Fruit fly (Drosophila melanogaster) S2 (cell line): ENCODE results near the gene CG5921.

Experiments
- CG8478 ChIP-seq: fragments of >200 bp; optimal IDR thresholded peaks from 2 replicates; lab custom pipeline; 2018
- CTCF ChIP-seq, 2 experiments: fragments of >200 bp; optimal IDR thresholded peaks; 2 replicates each; lab custom pipeline; 2018

CG5921 gene

dm6 chrX:6075586-6075985, 25.0 kb downstream of the CG5921 start:
- TF ChIP-seq CG8478 (no peak), CTCF (optimal IDR thresholded peaks at IDR 0.05; lab: Kevin White, UChicago) (no peak)

- TF ChIP-seq CG8478 (no peak), CTCF (optimal IDR thresholded peaks at IDR 0.05; lab: Kevin White, UChicago) (no peak)
Observed at dm6 chrX:6077043-6077547, 26.5 kb downstream of the CG5921 start.

dm6 chrX:6077686-6078085, 27.1 kb downstream of the CG5921 start, which contains the start of gene CG4666:
TSS of gene CG4666 (minus strand) at chrX:6077786.
- TF ChIP-seq CTCF (optimal IDR thresholded peaks at IDR 0.05; lab: Kevin White, UChicago) (no peak), CG8478 (no peak)

dm6 chrX:6081296-6081695, 30.7 kb downstream of the CG5921 start, which contains the start of gene CG4660:
TSS of gene CG4660 (minus strand) at chrX:6081372.
- TF ChIP-seq CTCF (optimal IDR thresholded peaks at IDR 0.05; lab: Kevin White, UChicago) (no peak), CG8478 (no peak)

dm6 chrX:6089679-6090460, 39.2 kb downstream of the CG5921 start, which contains the start of gene raptor:
TSS of gene raptor (minus strand) at chrX:6090201.
- TF ChIP-seq CG8478 (no peak), CTCF (optimal IDR thresholded peaks at IDR 0.05; lab: Kevin White, UChicago) (no peak)

- no peak for TF ChIP-seq CG8478
- no peak for TF ChIP-seq CTCF (optimal IDR thresholded peaks at IDR 0.05; lab: Kevin White, UChicago)
Observed at dm6 chrX:6090809-6091667, 40.4 kb downstream of the CG5921 start, which contains the start of the genes Nep1 and Mipp2. TSS of gene Nep1 (plus strand) at chrX:6091205. TSS of gene Mipp2 (minus strand) at chrX:6091471.

dm6 chrX:6092235-6092634, 41.6 kb downstream of the CG5921 start:
- TF ChIP-seq CG8478 = no peak
- TF ChIP-seq CTCF (optimal IDR thresholded peaks at IDR 0.05; lab: Kevin White, UChicago) = no peak

dm6 chrX:6094078-6094477, 43.5 kb downstream of the CG5921 start:
- no peak for TF ChIP-seq CG8478
- no peak for TF ChIP-seq CTCF (optimal IDR thresholded peaks at IDR 0.05; lab: Kevin White, UChicago)

- TF ChIP-seq CTCF (optimal IDR thresholded peaks at IDR 0.05; lab: Kevin White, UChicago) (no peak), CG8478 (no peak)
Observed at dm6 chrX:6094599-6094998, 44.0 kb downstream of the CG5921 start.

- TF ChIP-seq CTCF (optimal IDR thresholded peaks at IDR 0.05; lab: Kevin White, UChicago) (no peak), CG8478 (no peak)
Observed at dm6 chrX:6097578-6097977, 47.0 kb downstream of the CG5921 start.

- TF ChIP-seq CTCF (optimal IDR thresholded peaks at IDR 0.05; lab: Kevin White, UChicago) (peak in 1 of 2 experiments; percentile 54), CG8478 (no peak)
Observed at dm6 chrX:6104724-6105123, 54.1 kb downstream of the CG5921 start.

dm6 chrX:6109872-6110271, 59.2 kb downstream of the CG5921 start:
- TF ChIP-seq CG8478 (no peak), CTCF (optimal IDR thresholded peaks at IDR 0.05; lab: Kevin White, UChicago) (peak; percentile 94 to 96)
